Fruit fly (Drosophila melanogaster): ENCODE measurements around the gene HERC2.

Gene HERC2

DNA sequence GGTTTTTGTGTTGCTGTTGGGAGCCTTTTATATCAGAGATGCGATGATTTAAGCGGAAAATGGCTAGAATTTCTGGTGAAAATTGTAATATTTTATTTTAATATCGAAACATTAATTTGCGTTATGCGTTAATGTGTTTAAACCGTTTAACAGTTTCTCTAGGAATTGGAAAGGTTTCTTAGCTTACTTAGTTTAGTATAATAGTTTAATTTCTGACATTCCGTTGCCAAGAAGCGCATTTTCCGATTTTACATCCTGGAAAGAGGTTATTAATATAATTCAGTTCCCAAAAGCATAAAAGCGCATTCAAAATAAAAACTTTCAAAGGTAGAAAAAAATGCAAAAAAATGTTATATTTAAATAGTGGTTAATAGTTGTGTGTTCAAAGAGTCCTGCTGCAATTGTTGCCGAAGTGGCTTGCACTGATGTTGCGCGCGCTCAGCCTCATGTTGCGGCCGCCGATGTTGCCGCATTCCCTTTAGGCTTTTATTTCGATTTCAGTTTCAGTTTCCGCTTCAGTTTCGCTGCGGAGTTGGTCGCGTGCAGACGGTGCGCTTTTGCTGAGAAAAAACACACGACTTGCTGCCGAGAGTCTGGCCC is 54.7 kb downstream of the HERC2 start, which contains the start of gene tbc:
Gene tbc (plus strand): TSS at position 504 of the 600 bp plus-strand sequence.
- no peak for TF ChIP-seq insv (optimal IDR thresholded peaks at IDR 0.05)
